Worm (Caenorhabditis elegans): Measurements from ENCODE around the gene attf-3.
A peak's percentile ranks its signal among the peaks of the same experiment; 100 is the strongest.

Gene attf-3

DNA sequence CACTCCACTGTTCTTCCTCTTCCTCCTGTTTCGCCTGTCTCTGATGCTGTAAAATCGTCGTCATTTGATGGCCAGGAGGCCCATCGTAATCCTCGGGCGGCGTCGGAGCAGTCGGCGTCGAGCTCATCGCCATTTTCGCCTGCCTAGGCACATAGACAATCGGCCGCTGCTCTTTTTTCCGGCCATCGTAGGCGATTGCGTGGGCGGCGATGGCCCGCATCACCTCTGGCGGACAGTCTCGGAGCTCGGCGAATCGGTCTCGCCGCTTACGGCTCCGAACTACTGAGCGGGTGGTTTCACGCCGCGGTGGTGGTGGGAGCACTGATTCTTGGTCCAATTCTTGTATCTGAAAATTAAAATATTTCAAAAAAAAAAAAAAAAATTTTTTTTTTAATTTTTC, 14.1 kb downstream of the attf-3 start:
- TF ChIP-seq nhr-12 (tag; optimal IDR thresholded peaks at IDR 0.05) = no peak
- TF ChIP-seq zag-1 (tag; optimal IDR thresholded peaks at IDR 0.05) = no peak
- no peak for TF ChIP-seq elt-3 (tag; optimal IDR thresholded peaks at IDR 0.05)
- no peak for TF ChIP-seq unc-39 (tag; optimal IDR thresholded peaks at IDR 0.05)
- TF ChIP-seq Y55F3AM.14 (GFP tag; optimal IDR thresholded peaks at IDR 0.05) = no peak
- TF ChIP-seq gmeb-1 (tag; optimal IDR thresholded peaks at IDR 0.05) = no peak
- no peak for TF ChIP-seq skn-1 (tag; optimal IDR thresholded peaks at IDR 0.05)
- no peak for TF ChIP-seq nhr-11 (tag; optimal IDR thresholded peaks at IDR 0.05)
- no peak for TF ChIP-seq sem-4 (tag; optimal IDR thresholded peaks at IDR 0.05)
- TF ChIP-seq unc-55 (GFP tag; optimal IDR thresholded peaks at IDR 0.05) = no peak

DNA sequence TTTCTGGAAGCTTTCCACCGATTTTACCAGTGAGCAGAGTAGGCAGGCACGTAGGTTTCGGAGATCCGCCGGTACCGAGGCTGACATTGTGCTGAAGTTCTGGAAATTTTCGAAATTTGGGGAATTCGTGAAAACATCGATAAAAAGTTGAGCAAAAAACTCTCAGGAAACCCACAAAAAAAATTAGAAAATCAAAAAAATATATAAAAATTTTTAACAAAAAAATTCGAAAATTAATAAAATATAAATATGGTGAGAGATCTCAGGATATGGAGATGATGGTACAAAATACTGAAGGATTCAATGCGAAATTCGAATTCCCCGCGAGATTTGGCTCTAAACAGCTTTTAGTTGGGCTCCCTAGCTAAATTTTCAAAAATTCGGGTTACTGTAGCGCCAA, 16.5 kb downstream of the attf-3 start, which contains the start of gene spt-4:
spt-4 (minus strand) TSS at position 101 of the 400 bp plus-strand sequence.
- no peak for TF ChIP-seq ztf-11 (tag; optimal IDR thresholded peaks at IDR 0.05)
- TF ChIP-seq lin-11 (tag; optimal IDR thresholded peaks at IDR 0.05) = no peak
- TF ChIP-seq unc-39 (tag; optimal IDR thresholded peaks at IDR 0.05) = no peak
- TF ChIP-seq mab-5 (tag; optimal IDR thresholded peaks at IDR 0.05) = no peak
- TF ChIP-seq egl-27 (tag; optimal IDR thresholded peaks at IDR 0.05) = no peak
- no peak for TF ChIP-seq elt-3 (tag; optimal IDR thresholded peaks at IDR 0.05)
- no peak for TF ChIP-seq F13H6.1 (tag; optimal IDR thresholded peaks at IDR 0.05)
- no peak for TF ChIP-seq unc-55 (GFP tag; optimal IDR thresholded peaks at IDR 0.05)
- TF ChIP-seq nhr-237 (tag; optimal IDR thresholded peaks at IDR 0.05) = no peak
- TF ChIP-seq nhr-129 (tag; optimal IDR thresholded peaks at IDR 0.05) = no peak
- TF ChIP-seq nhr-25 (tag; optimal IDR thresholded peaks at IDR 0.05) = no peak

DNA sequence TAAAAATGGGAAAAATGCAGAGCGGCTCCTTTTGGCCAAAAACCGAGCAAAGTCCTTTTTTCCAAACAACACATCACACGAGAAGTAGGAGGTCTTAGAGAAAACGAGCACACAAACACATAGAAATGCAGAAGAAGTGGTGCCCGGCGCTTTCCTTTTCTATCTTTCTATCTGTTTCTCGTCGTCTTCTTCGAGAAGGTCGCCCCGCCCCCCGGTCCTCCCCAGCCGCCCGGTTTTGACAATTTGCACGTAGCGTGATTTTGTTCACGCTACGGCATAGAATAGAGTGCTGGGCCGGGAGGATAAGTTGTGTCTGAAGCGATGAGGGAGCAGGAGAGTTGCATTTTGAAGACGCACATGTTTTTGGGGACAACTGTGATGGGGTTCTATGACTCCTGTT, 19.2 kb downstream of the attf-3 start:
- TF ChIP-seq elt-1 (tag; optimal IDR thresholded peaks at IDR 0.05) (no peak), F13H6.1 (tag; optimal IDR thresholded peaks at IDR 0.05) (peak; percentile 74), nhr-6 (tag; optimal IDR thresholded peaks at IDR 0.05) (no peak), zag-1 (tag; optimal IDR thresholded peaks at IDR 0.05) (no peak), lin-13 (GFP tag; optimal IDR thresholded peaks at IDR 0.05) (peak; percentile 20), aly-2 (tag; optimal IDR thresholded peaks at IDR 0.05) (no peak), peb-1 (tag; optimal IDR thresholded peaks at IDR 0.05) (no peak), lsy-2 (tag; optimal IDR thresholded peaks at IDR 0.05) (peak in 1 of 2 experiments; percentile 44), ama-1 (optimal IDR thresholded peaks at IDR 0.05) (peak; percentile 80), alr-1 (tag; optimal IDR thresholded peaks at IDR 0.05) (no peak), unc-39 (tag; optimal IDR thresholded peaks at IDR 0.05) (no peak), sma-3 (GFP tag; optimal IDR thresholded peaks at IDR 0.05) (no peak), nhr-129 (tag; optimal IDR thresholded peaks at IDR 0.05) (peak; percentile 74), nhr-23 (tag; optimal IDR thresholded peaks at IDR 0.05) (no peak), lin-11 (tag; optimal IDR thresholded peaks at IDR 0.05) (peak; percentile 49), sma-9 (GFP tag; optimal IDR thresholded peaks at IDR 0.05) (peak; percentile 37), sma-9 (tag; optimal IDR thresholded peaks at IDR 0.05) (no peak), fos-1 (tag; optimal IDR thresholded peaks at IDR 0.05) (no peak), ztf-4 (tag; optimal IDR thresholded peaks at IDR 0.05) (no peak), elt-3 (tag; optimal IDR thresholded peaks at IDR 0.05) (no peak), ZK546.5 (tag; optimal IDR thresholded peaks at IDR 0.05) (no peak), unc-55 (GFP tag; optimal IDR thresholded peaks at IDR 0.05) (peak; percentile 45), C34F6.9 (tag; optimal IDR thresholded peaks at IDR 0.05) (peak; percentile 52), sem-4 (tag; optimal IDR thresholded peaks at IDR 0.05) (peak; percentile 31), unc-62 (GFP tag; optimal IDR thresholded peaks at IDR 0.05) (no peak), ztf-11 (tag; optimal IDR thresholded peaks at IDR 0.05) (no peak), dmd-4 (tag; optimal IDR thresholded peaks at IDR 0.05) (no peak), nhr-12 (tag; optimal IDR thresholded peaks at IDR 0.05) (no peak), Y55F3AM.14 (GFP tag; optimal IDR thresholded peaks at IDR 0.05) (peak; percentile 23), lin-39 (tag; optimal IDR thresholded peaks at IDR 0.05) (no peak), blmp-1 (tag; optimal IDR thresholded peaks at IDR 0.05; ENCODE audit: insufficient read depth) (no peak)

DNA sequence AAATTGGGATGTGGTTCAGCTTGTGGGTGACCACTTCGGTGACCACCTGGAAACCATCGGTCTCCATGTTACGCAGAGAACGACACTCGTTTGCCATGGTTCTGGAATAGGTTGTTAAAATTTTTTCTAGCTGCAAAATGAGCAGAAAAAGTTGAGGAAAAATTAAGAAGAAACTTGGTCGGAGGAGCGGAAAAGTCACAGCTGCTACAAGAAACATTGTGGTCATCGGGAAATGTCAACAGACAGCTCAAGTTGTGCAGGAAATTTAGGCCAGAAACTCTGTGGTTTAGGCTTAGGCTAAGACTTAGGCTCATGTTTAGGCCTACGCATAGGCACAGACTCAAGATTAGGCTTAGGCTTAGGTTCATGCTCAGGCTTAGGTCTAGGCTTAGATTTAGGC, 20.0 kb downstream of the attf-3 start, which contains the start of gene pck-1:
pck-1 (minus strand) TSS at position 101 of the 400 bp plus-strand sequence.
- TF ChIP-seq ama-1 (optimal IDR thresholded peaks at IDR 0.05) (peak; percentile 17), aly-2 (tag; optimal IDR thresholded peaks at IDR 0.05) (no peak)

All from whole organism, L2 larva.